Fruit fly (Drosophila melanogaster) whole organism, embryonic: ENCODE measurements around the gene Sirt4.
A peak's percentile ranks its signal among the peaks of the same experiment; 100 is the strongest.

Experiments
- Atf3 ChIP-seq: fragments of 200-800 bp; sonication (Bioruptor generic); optimal IDR thresholded peaks from 3 replicates; lab custom pipeline; 2016; ENCODE audit warnings: missing biosample characterization, missing genetic modification characterization
- Bdp1 ChIP-seq: fragments of 200-800 bp; sonication (Bioruptor generic); optimal IDR thresholded peaks from 3 replicates; lab custom pipeline; 2016; ENCODE audit warnings: missing biosample characterization, missing genetic modification characterization
- CG10959 ChIP-seq: fragments of 200-800 bp; sonication (Bioruptor generic); IDR thresholded peaks from 2 replicates; pipeline ENCODE4 v1.3.6; 2022; ENCODE audit warnings: missing biosample characterization, missing genetic modification characterization
- CG10979 ChIP-seq: fragments of 200-800 bp; sonication (Bioruptor generic); optimal IDR thresholded peaks from 2 replicates; lab custom pipeline; 2018; ENCODE audit warnings: missing biosample characterization, mild to moderate bottlenecking, missing genetic modification characterization, moderate library complexity
- CG11456 ChIP-seq: fragments of 200-800 bp; sonication (Bioruptor generic); IDR thresholded peaks from 3 replicates; pipeline ENCODE4 v1.3.6; 2022; ENCODE audit warnings: missing biosample characterization, missing genetic modification characterization
- CG12744 ChIP-seq: fragments of 200-800 bp; sonication (Bioruptor generic); optimal IDR thresholded peaks from 2 replicates; lab custom pipeline; 2016; ENCODE audit warnings: missing biosample characterization, missing genetic modification characterization
- CG13424 ChIP-seq: fragments of 200-800 bp; sonication (Bioruptor generic); optimal IDR thresholded peaks from 2 replicates; lab custom pipeline; 2019; ENCODE audit warnings: missing biosample characterization, mild to moderate bottlenecking, missing genetic modification characterization, moderate library complexity
- CG15269 ChIP-seq: fragments of 200-800 bp; sonication (Bioruptor generic); optimal IDR thresholded peaks from 2 replicates; lab custom pipeline; 2018; ENCODE audit warnings: missing biosample characterization, mild to moderate bottlenecking, missing genetic modification characterization, moderate library complexity
- CG15696 ChIP-seq: fragments of 200-800 bp; sonication (Bioruptor generic); optimal IDR thresholded peaks from 2 replicates; lab custom pipeline; 2019; ENCODE audit warnings: missing biosample characterization, mild to moderate bottlenecking, missing genetic modification characterization, moderate library complexity
- CG17612 ChIP-seq: fragments of 200-800 bp; sonication (Bioruptor generic); IDR thresholded peaks from 2 replicates; pipeline ENCODE4 v1.3.6; 2022; ENCODE audit warnings: missing biosample characterization, missing genetic modification characterization
- CG2889 ChIP-seq: fragments of 200-800 bp; sonication (Bioruptor generic); IDR thresholded peaks from 3 replicates; pipeline ENCODE4 v1.3.6; 2022; ENCODE audit warnings: missing biosample characterization, missing genetic modification characterization
- CG32767 ChIP-seq: fragments of 200-800 bp; sonication (Bioruptor generic); IDR thresholded peaks from 2 replicates; pipeline ENCODE4 v1.3.6; 2022; ENCODE audit warnings: missing biosample characterization, missing genetic modification characterization
- CG34376 ChIP-seq: fragments of 200-800 bp; sonication (Bioruptor generic); optimal IDR thresholded peaks from 2 replicates; lab custom pipeline; 2018; ENCODE audit warnings: missing biosample characterization, mild to moderate bottlenecking, missing genetic modification characterization
- CG3838 ChIP-seq: fragments of 200-800 bp; sonication (Bioruptor generic); optimal IDR thresholded peaks from 3 replicates; lab custom pipeline; 2016; ENCODE audit warnings: missing biosample characterization, missing genetic modification characterization
- CG4404 ChIP-seq: fragments of 200-800 bp; sonication (Bioruptor generic); IDR thresholded peaks from 2 replicates; pipeline ENCODE4 v1.3.6; 2022; ENCODE audit warnings: missing biosample characterization, missing genetic modification characterization
- CG6854 ChIP-seq: fragments of 200-800 bp; sonication (Bioruptor generic); optimal IDR thresholded peaks from 3 replicates; lab custom pipeline; 2017; ENCODE audit warnings: missing biosample characterization, mild to moderate bottlenecking, missing genetic modification characterization
- CG7271 ChIP-seq: fragments of 200-800 bp; sonication (Bioruptor generic); optimal IDR thresholded peaks from 2 replicates; lab custom pipeline; 2018; ENCODE audit warnings: missing biosample characterization, mild to moderate bottlenecking, missing genetic modification characterization, moderate library complexity
- CHES-1-like ChIP-seq: fragments of 200-800 bp; sonication (Bioruptor generic); optimal IDR thresholded peaks from 2 replicates; lab custom pipeline; 2016; ENCODE audit warnings: missing biosample characterization, missing genetic modification characterization
- CTCF ChIP-seq: fragments of 200-800 bp; sonication (Bioruptor generic); optimal IDR thresholded peaks from 2 replicates; lab custom pipeline; 2017; ENCODE audit warnings: missing biosample characterization, mild to moderate bottlenecking, missing genetic modification characterization, moderate library complexity
- Dll ChIP-seq: fragments of 200-800 bp; sonication (Bioruptor generic); IDR thresholded peaks from 4 replicates; pipeline ENCODE4 v1.3.6; 2022; ENCODE audit warnings: missing biosample characterization, missing genetic modification characterization; ENCODE audit not compliant: partially characterized antibody
- Drgx ChIP-seq: fragments of 200-800 bp; sonication (Bioruptor generic); IDR thresholded peaks from 2 replicates; pipeline ENCODE4 v1.3.6; 2022; ENCODE audit warnings: missing biosample characterization, missing genetic modification characterization
- Ets65A ChIP-seq: fragments of 200-800 bp; sonication (Bioruptor generic); peaks from one replicate; lab custom pipeline; 2016; ENCODE audit warnings: missing biosample characterization, missing genetic modification characterization
- HHEX ChIP-seq: fragments of 200-800 bp; sonication (Bioruptor generic); optimal IDR thresholded peaks from 3 replicates; lab custom pipeline; 2017; ENCODE audit warnings: missing biosample characterization, mild to moderate bottlenecking, missing genetic modification characterization, missing genetic modification reagents
- Hey ChIP-seq: fragments of 200-800 bp; sonication (Bioruptor generic); optimal IDR thresholded peaks from 3 replicates; lab custom pipeline; 2018; ENCODE audit warnings: missing biosample characterization, mild to moderate bottlenecking, missing genetic modification characterization
- Hmx ChIP-seq: fragments of 200-800 bp; sonication (Bioruptor generic); optimal IDR thresholded peaks from 2 replicates; lab custom pipeline; 2016; ENCODE audit warnings: missing biosample characterization, missing genetic modification characterization
- MBD-R2 ChIP-seq: fragments of 200-800 bp; sonication (Bioruptor generic); IDR thresholded peaks from 2 replicates; pipeline ENCODE4 v1.3.6; 2022; ENCODE audit warnings: missing biosample characterization, missing genetic modification characterization
- Mes4 ChIP-seq: fragments of 200-800 bp; sonication (Bioruptor generic); optimal IDR thresholded peaks from 2 replicates; lab custom pipeline; 2016; ENCODE audit warnings: missing biosample characterization, missing genetic modification characterization
- NFAT ChIP-seq: fragments of 200-800 bp; sonication (Bioruptor generic); IDR thresholded peaks from 2 replicates; pipeline ENCODE4 v1.3.6; 2022; ENCODE audit warnings: missing biosample characterization, missing genetic modification characterization
- Oaz ChIP-seq: fragments of 200-800 bp; sonication (Bioruptor generic); IDR thresholded peaks from 2 replicates; pipeline ENCODE4 v1.3.6; 2022; ENCODE audit warnings: missing biosample characterization, missing genetic modification characterization
- PHDP ChIP-seq: fragments of 200-800 bp; sonication (Bioruptor generic); optimal IDR thresholded peaks from 3 replicates; lab custom pipeline; 2018; ENCODE audit warnings: missing biosample characterization, mild to moderate bottlenecking, missing genetic modification characterization, moderate library complexity
- Rfx ChIP-seq: fragments of 200-800 bp; sonication (Bioruptor generic); IDR thresholded peaks from 2 replicates; pipeline ENCODE4 v1.3.6; 2022; ENCODE audit warnings: missing biosample characterization, missing genetic modification characterization
- aop ChIP-seq: fragments of 200-800 bp; sonication (Bioruptor generic); IDR thresholded peaks from 2 replicates; pipeline ENCODE4 v1.3.6; 2022; ENCODE audit warnings: missing biosample characterization, missing genetic modification characterization
- bcd ChIP-seq: fragments of 200-800 bp; sonication (Bioruptor generic); optimal IDR thresholded peaks from 2 replicates; lab custom pipeline; 2017; ENCODE audit warnings: missing biosample characterization, mild to moderate bottlenecking, missing genetic modification characterization
- br ChIP-seq: fragments of >200 bp; optimal IDR thresholded peaks from 2 replicates; lab custom pipeline; 2017
- danr ChIP-seq: fragments of 200-800 bp; sonication (Bioruptor generic); IDR thresholded peaks from 2 replicates; pipeline ENCODE4 v1.3.6; 2022; ENCODE audit warnings: missing biosample characterization, missing genetic modification characterization
- ewg ChIP-seq: fragments of 200-800 bp; sonication (Bioruptor generic); optimal IDR thresholded peaks from 3 replicates; lab custom pipeline; 2017; ENCODE audit warnings: mild to moderate bottlenecking, missing biosample characterization, missing genetic modification reagents, missing genetic modification characterization
- gce ChIP-seq: fragments of 200-800 bp; sonication (Bioruptor generic); IDR thresholded peaks from 3 replicates; pipeline ENCODE4 v1.3.6; 2022; ENCODE audit warnings: missing biosample characterization, missing genetic modification characterization
- gcm2 ChIP-seq: fragments of 200-800 bp; sonication (Bioruptor generic); optimal IDR thresholded peaks from 2 replicates; lab custom pipeline; 2016; ENCODE audit warnings: missing biosample characterization, missing genetic modification characterization
- gfzf ChIP-seq: fragments of 200-800 bp; sonication (Bioruptor generic); optimal IDR thresholded peaks from 2 replicates; lab custom pipeline; 2016; ENCODE audit warnings: missing biosample characterization, mild to moderate bottlenecking, missing genetic modification characterization, moderate library complexity
- gsb-n ChIP-seq: fragments of 200-800 bp; sonication (Bioruptor generic); optimal IDR thresholded peaks from 3 replicates; lab custom pipeline; 2018; ENCODE audit warnings: missing biosample characterization, mild to moderate bottlenecking, missing genetic modification characterization
- mirr ChIP-seq: fragments of 200-800 bp; sonication (Bioruptor generic); optimal IDR thresholded peaks from 3 replicates; lab custom pipeline; 2018; ENCODE audit warnings: missing biosample characterization, mild to moderate bottlenecking, missing genetic modification characterization
- phol ChIP-seq: fragments of 200-800 bp; sonication (Bioruptor generic); optimal IDR thresholded peaks from 3 replicates; lab custom pipeline; 2018; ENCODE audit warnings: missing biosample characterization, mild to moderate bottlenecking, missing genetic modification characterization, moderate library complexity
- pita ChIP-seq: fragments of 200-800 bp; sonication (Bioruptor generic); optimal IDR thresholded peaks from 2 replicates; lab custom pipeline; 2017; ENCODE audit warnings: missing biosample characterization, mild to moderate bottlenecking, missing genetic modification characterization
- pum ChIP-seq: fragments of 200-800 bp; sonication (Bioruptor generic); optimal IDR thresholded peaks from 2 replicates; lab custom pipeline; 2016; ENCODE audit warnings: missing biosample characterization, missing genetic modification characterization
- row ChIP-seq: fragments of 200-800 bp; sonication (Bioruptor generic); IDR thresholded peaks from 3 replicates; pipeline ENCODE4 v1.3.6; 2022; ENCODE audit warnings: missing biosample characterization, missing genetic modification characterization
- schlank ChIP-seq: fragments of 200-800 bp; sonication (Bioruptor generic); optimal IDR thresholded peaks from 2 replicates; lab custom pipeline; 2018; ENCODE audit warnings: missing biosample characterization, mild to moderate bottlenecking, missing genetic modification characterization
- stc ChIP-seq: fragments of 200-800 bp; sonication (Bioruptor generic); IDR thresholded peaks from 2 replicates; pipeline ENCODE4 v1.3.6; 2022; ENCODE audit warnings: missing biosample characterization, missing genetic modification characterization
- stwl ChIP-seq: fragments of 200-800 bp; sonication (Bioruptor generic); optimal IDR thresholded peaks from 3 replicates; lab custom pipeline; 2018; ENCODE audit warnings: missing biosample characterization, mild to moderate bottlenecking, missing genetic modification characterization, moderate library complexity
- sug ChIP-seq: fragments of 200-800 bp; optimal IDR thresholded peaks from 2 replicates; lab custom pipeline; 2019; ENCODE audit warnings: missing biosample characterization, mild to moderate bottlenecking, missing genetic modification characterization, moderate library complexity
- trh ChIP-seq: fragments of 200-800 bp; sonication (Bioruptor generic); optimal IDR thresholded peaks from 2 replicates; lab custom pipeline; 2016; ENCODE audit warnings: missing biosample characterization, missing genetic modification characterization
- usp ChIP-seq: fragments of >200 bp; optimal IDR thresholded peaks from 2 replicates; lab custom pipeline; 2017; ENCODE audit warnings: missing biosample characterization, missing genetic modification characterization
- vnd ChIP-seq: fragments of 200-800 bp; sonication (Bioruptor generic); IDR thresholded peaks from 3 replicates; pipeline ENCODE4 v1.3.6; 2022; ENCODE audit warnings: missing biosample characterization, missing genetic modification characterization; ENCODE audit not compliant: partially characterized antibody

The Sirt4 gene

DNA sequence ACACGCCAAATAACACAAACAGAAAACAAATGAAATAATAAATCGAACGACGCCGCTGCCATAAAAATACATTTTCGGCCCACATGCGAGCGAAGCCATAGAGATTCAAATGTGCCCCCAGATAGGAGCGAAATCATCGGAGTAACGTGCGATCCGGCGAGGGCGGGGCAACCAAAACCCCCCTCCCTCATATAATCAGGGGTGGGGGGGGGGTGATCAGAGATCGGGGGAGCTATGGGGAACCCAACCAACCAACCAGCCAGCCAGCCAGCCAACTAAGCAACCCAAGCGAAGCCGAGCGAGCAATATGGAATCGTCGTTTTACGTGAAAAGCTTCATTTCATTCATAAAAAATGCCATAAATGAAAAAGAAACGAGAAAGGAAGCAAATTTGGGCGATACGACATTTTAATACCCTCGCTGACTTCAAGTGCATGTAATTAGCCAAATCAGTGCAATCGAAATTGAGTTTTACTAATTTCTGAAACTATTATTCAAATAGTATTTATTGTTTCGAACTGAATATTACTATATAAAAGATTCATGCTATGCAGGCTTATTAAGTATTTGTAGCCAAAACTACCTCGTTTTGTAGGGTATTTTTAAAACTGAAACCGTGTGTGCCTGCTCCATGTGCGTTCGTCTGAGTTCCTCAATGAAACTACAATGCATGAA is 34.2 kb upstream of the Sirt4 start:
- no peak for TF ChIP-seq Atf3 (GFP tag; lab: Kevin White, UChicago)
- TF ChIP-seq pum = peak; percentile 48
- peak; percentile 55 for TF ChIP-seq CG6854 (GFP tag; lab: Kevin White, UChicago)
- no peak for TF ChIP-seq CG10959 (GFP tag; lab: Robert Waterston, UW)
- TF ChIP-seq CHES-1-like (GFP tag; lab: Kevin White, UChicago) = peak; percentile 14
- peak; percentile 39; the same call in 1 of the 2 replicates for TF ChIP-seq CG32767
- TF ChIP-seq CG12744 (GFP tag; lab: Kevin White, UChicago) = no peak
- no peak for TF ChIP-seq Bdp1
- no peak for TF ChIP-seq trh (GFP tag; lab: Kevin White, UChicago)
- TF ChIP-seq CG15269 (tag; lab: Kevin White, UChicago) = peak; percentile 57
- no peak for TF ChIP-seq Hey (tag; lab: Kevin White, UChicago)
- no peak for TF ChIP-seq aop (GFP tag; lab: Robert Waterston, UW)
- no peak for TF ChIP-seq pita (GFP tag; lab: Kevin White, UChicago)
- peak; percentile 10 for TF ChIP-seq gcm2 (GFP tag; lab: Kevin White, UChicago)
- TF ChIP-seq stc (GFP tag; lab: Robert Waterston, UW) = peak; percentile 54
- no peak for TF ChIP-seq br (lab: Kevin White, UChicago)
- peak; percentile 49 for TF ChIP-seq gsb-n
- no peak for TF ChIP-seq gce
- no peak for TF ChIP-seq CG3838
- peak; percentile 38 for TF ChIP-seq Drgx
- peak; percentile 75 for TF ChIP-seq CG10979 (tag; lab: Kevin White, UChicago)
- TF ChIP-seq CG15696 (tag; lab: Kevin White, UChicago) = no peak
- no peak for TF ChIP-seq stwl
- no peak for TF ChIP-seq CTCF (GFP tag; lab: Kevin White, UChicago)
- peak; percentile 74 for TF ChIP-seq PHDP
- TF ChIP-seq vnd = no peak
- TF ChIP-seq CG17612 (GFP tag; lab: Robert Waterston, UW) = no peak
- TF ChIP-seq CG11456 (GFP tag; lab: Robert Waterston, UW) = no peak
- peak; percentile 52 for TF ChIP-seq ewg (GFP tag; lab: Kevin White, UChicago)
- no peak for TF ChIP-seq CG7271 (tag; lab: Kevin White, UChicago)
- TF ChIP-seq Hmx (GFP tag; lab: Kevin White, UChicago) = no peak
- no peak for TF ChIP-seq MBD-R2
- no peak for TF ChIP-seq schlank (tag; lab: Kevin White, UChicago)
- no peak for TF ChIP-seq mirr (GFP tag; lab: Kevin White, UChicago)
- no peak for TF ChIP-seq Dll (GFP tag; lab: Robert Waterston, UW)
- no peak for TF ChIP-seq gfzf
- TF ChIP-seq Oaz = peak; percentile 34; the same call in 1 of the 2 replicates
- no peak for TF ChIP-seq CG2889
- no peak for TF ChIP-seq NFAT (GFP tag; lab: Robert Waterston, UW)
- no peak for TF ChIP-seq usp (GFP tag; lab: Kevin White, UChicago)
- TF ChIP-seq Mes4 (GFP tag; lab: Kevin White, UChicago) = peak; percentile 45
- peak; percentile 65 for TF ChIP-seq bcd (GFP tag; lab: Kevin White, UChicago)
- TF ChIP-seq CG34376 (GFP tag; lab: Kevin White, UChicago) = no peak
- TF ChIP-seq danr (GFP tag; lab: Robert Waterston, UW) = 0 out of 2 replicates have a peak, but pooled peaks have one; percentile 32
- no peak for TF ChIP-seq CG4404 (GFP tag; lab: Robert Waterston, UW)
- peak; percentile 83 for TF ChIP-seq row
- peak; percentile 22 for TF ChIP-seq sug (tag; lab: Kevin White, UChicago)
- peak; percentile 55; the same call in 1 of the 2 replicates for TF ChIP-seq Rfx
- peak; percentile 75 for TF ChIP-seq phol (tag; lab: Kevin White, UChicago)
- TF ChIP-seq CG13424 = peak; percentile 64
- peak; percentile 86 for TF ChIP-seq Ets65A (GFP tag; lab: Kevin White, UChicago)
- peak; percentile 22 for TF ChIP-seq HHEX (GFP tag; lab: Kevin White, UChicago)
